Worm (Caenorhabditis elegans) whole organism, midembryonic: ENCODE measurements around the gene C50E3.7.

Experiments used
- flt-1 ChIP-seq: fragments of 200-800 bp; sonication (Bioruptor generic); IDR thresholded peaks from 2 replicates; pipeline ENCODE4 v1.3.6; 2022; ENCODE audit warnings: missing genetic modification characterization, missing compliant biosample characterization
- ref-1 ChIP-seq: fragments of 200-800 bp; sonication (Bioruptor generic); conservative IDR thresholded peaks from 2 replicates; pipeline ENCODE4 v1.3.6; 2022; ENCODE audit warnings: missing genetic modification reagents, missing genetic modification characterization, missing compliant biosample characterization
- tab-1 ChIP-seq: fragments of 200-800 bp; sonication (Bioruptor generic); IDR thresholded peaks from 2 replicates; pipeline ENCODE4 v1.3.6; 2022; ENCODE audit warnings: missing genetic modification characterization, missing compliant biosample characterization
- ztf-23 ChIP-seq: fragments of 200-800 bp; sonication (Bioruptor generic); IDR thresholded peaks from 2 replicates; pipeline ENCODE4 v1.3.6; 2022; ENCODE audit warnings: missing genetic modification reagents, missing genetic modification characterization, missing compliant biosample characterization

DNA sequence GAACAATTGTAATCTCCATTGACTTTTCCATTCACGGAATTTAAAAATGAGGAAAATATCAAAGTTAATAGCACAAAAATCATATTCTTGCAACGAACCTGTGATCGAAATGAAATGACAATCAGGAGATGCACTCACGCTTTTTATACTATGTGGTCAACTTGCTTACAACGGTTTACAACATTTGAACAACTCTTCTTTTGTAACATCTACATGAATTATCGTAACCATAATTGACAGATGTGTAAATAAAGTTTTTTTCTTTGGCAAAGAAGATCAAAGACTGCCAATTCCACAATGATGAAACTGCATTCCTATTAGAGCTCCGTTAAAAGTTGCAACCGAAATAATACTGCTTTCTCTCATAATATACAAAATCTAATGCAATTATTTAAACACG, 41.6 kb upstream of the C50E3.7 start, which contains the start of gene F07C4.10:
- no peak for TF ChIP-seq flt-1 (GFP tag; lab: Robert Waterston, UW)
- TF ChIP-seq tab-1 (GFP tag; lab: Robert Waterston, UW) = no peak
- no peak for TF ChIP-seq ref-1 (GFP tag; lab: Robert Waterston, UW)
- no peak for TF ChIP-seq ztf-23 (GFP tag; lab: Robert Waterston, UW)
